Worm (Caenorhabditis elegans) whole organism, L2 larva: ENCODE measurements around the gene C09G9.3.

ENCODE experiments used
- dmd-4 ChIP-seq: sonication (generic microtip); optimal IDR thresholded peaks from 2 replicates; lab custom pipeline; 2017; ENCODE audit warnings: missing biosample characterization, missing genetic modification characterization
- fos-1 ChIP-seq: fragments of 150-350 bp; optimal IDR thresholded peaks from 2 replicates; lab custom pipeline; 2014; ENCODE audit warnings: missing biosample characterization, missing genetic modification characterization
- lin-11 ChIP-seq: fragments of 150-350 bp; sonication (generic microtip); optimal IDR thresholded peaks from 2 replicates; lab custom pipeline; 2014; ENCODE audit warnings: missing biosample characterization, missing genetic modification characterization, inconsistent platforms, mixed read lengths
- mdl-1 ChIP-seq, 2 experiments: fragments of 150-350 bp in 1 of 2; sonication (generic microtip) in 1 of 2; optimal IDR thresholded peaks; 2 replicates each; lab custom pipeline; 2017; ENCODE audit warnings: missing biosample characterization in 2 of 2, missing genetic modification characterization in 2 of 2
- nhr-237 ChIP-seq: fragments of 150-350 bp; optimal IDR thresholded peaks from 2 replicates; lab custom pipeline; 2014; ENCODE audit warnings: missing biosample characterization, missing genetic modification characterization
- unc-62 ChIP-seq: fragments of 150-350 bp; optimal IDR thresholded peaks from 2 replicates; lab custom pipeline; 2014; ENCODE audit warnings: missing biosample characterization, missing genetic modification reagents, missing genetic modification characterization

DNA sequence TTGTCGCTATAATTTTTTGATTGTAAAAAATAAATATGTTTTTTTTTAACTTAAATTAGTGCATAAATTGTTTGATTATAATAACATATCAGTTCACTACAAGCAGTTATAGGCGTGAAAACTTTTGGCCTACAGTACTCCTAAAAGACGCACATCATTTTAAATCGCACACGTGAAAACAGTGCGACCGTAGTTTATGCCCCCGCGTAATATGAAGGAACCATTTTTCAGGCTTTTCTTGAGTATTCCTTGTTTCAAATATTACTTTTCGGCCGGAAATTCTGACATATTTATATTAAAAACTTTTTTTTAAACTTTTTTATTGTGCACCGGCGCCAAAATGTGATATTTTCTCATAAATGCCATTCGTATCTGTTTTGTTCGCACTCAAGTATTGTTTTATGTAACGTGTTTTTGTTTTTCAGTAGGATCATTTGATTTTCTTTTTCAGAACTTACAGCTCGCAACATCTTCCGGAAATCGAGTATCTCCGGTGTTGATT lies 15.7 kb upstream of the C09G9.3 start, which contains the start of gene oma-1:
- no peak for TF ChIP-seq lin-11
- TF ChIP-seq dmd-4 (tag; lab: Kevin White, UChicago): no peak
- TF ChIP-seq mdl-1 (tag; optimal IDR thresholded peaks at IDR 0.05; lab: Kevin White, UChicago): no peak
- no peak for TF ChIP-seq fos-1 (tag; lab: Kevin White, UChicago)
- no peak for TF ChIP-seq unc-62 (GFP tag; lab: Kevin White, UChicago)
- no peak for TF ChIP-seq nhr-237 (tag; lab: Kevin White, UChicago)
